Worm (Caenorhabditis elegans): ENCODE results near the gene Y4C6B.7.

Y4C6B.7 gene

DNA sequence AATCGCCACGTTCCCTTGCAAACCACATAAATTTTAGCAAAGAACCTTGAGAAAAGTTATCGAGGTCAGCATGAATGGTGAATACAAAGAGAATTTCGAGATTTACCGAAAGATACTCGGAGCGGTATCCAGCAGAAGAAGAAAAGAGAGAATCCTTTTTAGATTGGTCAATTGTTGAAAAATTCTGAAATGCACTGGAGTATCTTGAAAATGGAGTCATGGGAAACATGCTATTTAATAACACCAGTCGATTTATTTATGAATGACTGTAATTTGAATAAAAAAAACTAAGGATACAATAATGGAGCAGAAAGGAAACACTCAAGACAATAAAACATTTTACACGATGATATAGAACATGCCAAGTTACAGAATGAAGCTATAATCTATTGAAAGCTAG, 36.7 kb upstream of the Y4C6B.7 start:
- no peak for TF ChIP-seq ceh-36 (tag; optimal IDR thresholded peaks at IDR 0.05)
- TF ChIP-seq ets-7 (tag; optimal IDR thresholded peaks at IDR 0.05): no peak
- no peak for TF ChIP-seq hmg-4 (GFP tag; optimal IDR thresholded peaks at IDR 0.05)
- no peak for TF ChIP-seq B0310.2 (tag; optimal IDR thresholded peaks at IDR 0.05)
- no peak for TF ChIP-seq hnd-1 (tag; optimal IDR thresholded peaks at IDR 0.05)
- no peak for TF ChIP-seq hmbx-1 (tag; optimal IDR thresholded peaks at IDR 0.05)
- TF ChIP-seq flt-1 (GFP tag; IDR thresholded peaks at IDR 0.05): no peak
- no peak for TF ChIP-seq pes-1 (GFP tag; IDR thresholded peaks at IDR 0.05)
- TF ChIP-seq tbx-11 (GFP tag; IDR thresholded peaks at IDR 0.05): no peak
- no peak for TF ChIP-seq sea-1 (GFP tag; conservative IDR thresholded peaks at IDR 0.05)
- no peak for TF ChIP-seq ceh-13 (GFP tag; optimal IDR thresholded peaks at IDR 0.05)
- TF ChIP-seq F13C5.2 (tag; optimal IDR thresholded peaks at IDR 0.05): no peak
- no peak for TF ChIP-seq tbx-37 (GFP tag; conservative IDR thresholded peaks at IDR 0.05)
- TF ChIP-seq tra-4 (tag; optimal IDR thresholded peaks at IDR 0.05): no peak
- TF ChIP-seq ama-1 (optimal IDR thresholded peaks at IDR 0.05): no peak
- TF ChIP-seq scrt-1 (GFP tag; IDR thresholded peaks at IDR 0.05): no peak
- no peak for TF ChIP-seq aly-1 (tag; optimal IDR thresholded peaks at IDR 0.05)

DNA sequence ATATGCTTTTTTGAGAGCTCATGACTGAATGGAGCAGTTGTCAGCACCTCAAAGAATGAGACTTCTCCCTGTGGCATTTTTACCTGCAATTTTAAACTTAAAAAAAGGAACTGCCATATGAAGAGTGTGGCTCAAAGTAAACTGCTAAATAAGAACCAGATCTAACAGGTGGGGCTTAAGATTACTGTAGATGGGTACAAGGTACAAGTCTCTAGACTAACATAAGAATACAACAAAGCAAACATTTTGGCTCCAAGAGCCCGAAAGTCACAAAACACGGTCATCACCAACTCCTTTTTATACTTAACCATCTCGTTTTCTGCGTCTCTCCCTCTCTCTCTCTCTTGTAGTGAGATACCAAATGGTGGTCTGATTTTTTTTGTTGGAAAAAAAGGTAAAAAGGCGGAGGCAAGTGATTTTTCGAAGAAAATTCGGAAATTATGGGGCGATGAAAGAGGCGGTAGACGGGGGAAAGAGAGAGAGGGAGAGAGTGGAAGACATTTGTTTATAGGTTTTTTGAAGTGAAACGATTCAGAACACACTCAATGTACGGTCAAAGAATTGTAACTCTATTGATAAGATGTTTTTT, 35.3 kb upstream of the Y4C6B.7 start, which contains the start of gene elo-6:
Gene elo-6, minus strand, starts transcription at position 83 of the 589 bp plus-strand sequence.
- no peak for TF ChIP-seq scrt-1 (GFP tag; IDR thresholded peaks at IDR 0.05)
- TF ChIP-seq tra-4 (tag; optimal IDR thresholded peaks at IDR 0.05): no peak
- TF ChIP-seq tbx-11 (GFP tag; IDR thresholded peaks at IDR 0.05): no peak
- no peak for TF ChIP-seq ceh-36 (tag; optimal IDR thresholded peaks at IDR 0.05)
- no peak for TF ChIP-seq F13C5.2 (tag; optimal IDR thresholded peaks at IDR 0.05)
- no peak for TF ChIP-seq aly-1 (tag; optimal IDR thresholded peaks at IDR 0.05)
- no peak for TF ChIP-seq B0310.2 (tag; optimal IDR thresholded peaks at IDR 0.05)
- TF ChIP-seq flt-1 (GFP tag; IDR thresholded peaks at IDR 0.05): no peak
- TF ChIP-seq hnd-1 (tag; optimal IDR thresholded peaks at IDR 0.05): no peak
- no peak for TF ChIP-seq tbx-37 (GFP tag; conservative IDR thresholded peaks at IDR 0.05)
- TF ChIP-seq hmg-4 (GFP tag; optimal IDR thresholded peaks at IDR 0.05): no peak
- TF ChIP-seq sea-1 (GFP tag; conservative IDR thresholded peaks at IDR 0.05): no peak
- no peak for TF ChIP-seq ama-1 (optimal IDR thresholded peaks at IDR 0.05)

DNA sequence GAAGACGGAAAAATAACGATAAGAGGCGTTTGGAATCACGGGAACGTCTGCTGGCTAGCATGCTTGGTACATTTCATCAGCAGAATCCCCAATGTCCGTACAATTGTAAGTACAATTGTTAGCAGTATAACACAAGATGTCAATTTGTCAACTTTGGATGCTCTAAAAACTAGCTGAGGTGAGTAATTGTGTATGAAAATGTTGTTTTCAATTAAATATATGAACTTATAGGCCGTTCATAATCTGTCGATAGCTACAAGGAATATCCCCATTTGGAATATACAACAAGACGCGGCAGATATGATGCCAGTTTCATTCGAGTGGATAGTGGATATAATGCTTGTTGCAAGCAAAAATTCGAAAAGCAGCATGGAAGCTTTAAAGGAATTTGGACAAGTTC, 31.8 kb upstream of the Y4C6B.7 start, which contains the start of gene F41H10.12:
Gene F41H10.12, plus strand, starts transcription at position 301 of the 400 bp plus-strand sequence.
- no peak for TF ChIP-seq ceh-13 (GFP tag; optimal IDR thresholded peaks at IDR 0.05)
- no peak for TF ChIP-seq ama-1 (optimal IDR thresholded peaks at IDR 0.05)
- no peak for TF ChIP-seq scrt-1 (GFP tag; IDR thresholded peaks at IDR 0.05)
- TF ChIP-seq tbx-37 (GFP tag; conservative IDR thresholded peaks at IDR 0.05): no peak
- TF ChIP-seq tra-4 (tag; optimal IDR thresholded peaks at IDR 0.05): no peak
- no peak for TF ChIP-seq flt-1 (GFP tag; IDR thresholded peaks at IDR 0.05)
- TF ChIP-seq tbx-11 (GFP tag; IDR thresholded peaks at IDR 0.05): no peak
- no peak for TF ChIP-seq sea-1 (GFP tag; conservative IDR thresholded peaks at IDR 0.05)
- TF ChIP-seq aly-1 (tag; optimal IDR thresholded peaks at IDR 0.05): no peak
- no peak for TF ChIP-seq pes-1 (GFP tag; IDR thresholded peaks at IDR 0.05)
- TF ChIP-seq hnd-1 (tag; optimal IDR thresholded peaks at IDR 0.05): no peak
- TF ChIP-seq hmg-4 (GFP tag; optimal IDR thresholded peaks at IDR 0.05): no peak

DNA sequence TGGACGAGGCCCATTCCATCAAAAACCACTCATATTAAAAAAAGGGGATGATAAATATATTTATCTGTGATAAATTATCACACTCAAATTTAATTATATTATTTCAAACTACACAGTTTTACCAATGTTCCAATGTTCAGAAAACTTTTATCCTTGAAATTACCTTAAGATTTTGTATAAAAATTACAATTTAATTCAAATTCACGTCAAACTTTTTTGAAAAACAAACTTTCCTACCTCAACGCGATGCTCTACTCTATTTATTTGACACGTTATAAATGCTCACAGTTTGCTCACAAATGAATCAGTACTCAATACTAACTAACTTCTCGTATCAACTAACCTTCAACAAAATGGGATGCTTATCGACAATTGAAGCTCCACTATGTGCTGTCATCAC, 29.3 kb upstream of the Y4C6B.7 start, which contains the start of gene F41H10.1:
Gene F41H10.1, plus strand, starts transcription at position 301 of the 400 bp plus-strand sequence.
- no peak for TF ChIP-seq tra-4 (tag; optimal IDR thresholded peaks at IDR 0.05)
- no peak for TF ChIP-seq B0310.2 (tag; optimal IDR thresholded peaks at IDR 0.05)
- no peak for TF ChIP-seq hmg-4 (GFP tag; optimal IDR thresholded peaks at IDR 0.05)
- no peak for TF ChIP-seq tbx-37 (GFP tag; conservative IDR thresholded peaks at IDR 0.05)
- no peak for TF ChIP-seq sea-1 (GFP tag; conservative IDR thresholded peaks at IDR 0.05)
- TF ChIP-seq ama-1 (optimal IDR thresholded peaks at IDR 0.05): no peak
- no peak for TF ChIP-seq scrt-1 (GFP tag; IDR thresholded peaks at IDR 0.05)
- no peak for TF ChIP-seq flt-1 (GFP tag; IDR thresholded peaks at IDR 0.05)
- no peak for TF ChIP-seq aly-1 (tag; optimal IDR thresholded peaks at IDR 0.05)
- TF ChIP-seq hmbx-1 (tag; optimal IDR thresholded peaks at IDR 0.05): no peak
- TF ChIP-seq F13C5.2 (tag; optimal IDR thresholded peaks at IDR 0.05): no peak
- TF ChIP-seq ets-7 (tag; optimal IDR thresholded peaks at IDR 0.05): no peak

DNA sequence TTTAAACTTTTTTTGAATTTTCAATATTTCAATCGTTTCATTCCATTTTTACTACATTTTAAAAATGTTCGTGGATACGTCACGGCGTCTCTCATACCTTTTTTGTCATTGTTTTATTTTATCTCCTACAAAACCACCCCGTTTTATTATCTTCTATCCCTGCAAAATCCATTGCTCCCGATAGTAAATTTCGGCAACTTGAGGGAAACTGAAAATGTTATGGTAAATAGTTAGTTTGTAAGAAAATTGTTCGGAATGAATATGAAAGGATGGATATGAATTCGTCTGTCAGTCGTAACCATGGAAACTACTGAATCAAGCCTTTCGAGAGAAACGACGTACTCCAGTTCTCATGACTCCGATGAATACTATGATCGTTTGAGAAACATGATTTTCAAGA, 28.1 kb upstream of the Y4C6B.7 start, which contains the start of gene F41H10.2:
Gene F41H10.2, plus strand, starts transcription at position 301 of the 400 bp plus-strand sequence.
- TF ChIP-seq tra-4 (tag; optimal IDR thresholded peaks at IDR 0.05) (no peak), tbx-11 (GFP tag; IDR thresholded peaks at IDR 0.05) (no peak), F13C5.2 (tag; optimal IDR thresholded peaks at IDR 0.05) (no peak), tbx-37 (GFP tag; conservative IDR thresholded peaks at IDR 0.05) (no peak), hnd-1 (tag; optimal IDR thresholded peaks at IDR 0.05) (no peak), scrt-1 (GFP tag; IDR thresholded peaks at IDR 0.05) (no peak), pes-1 (GFP tag; IDR thresholded peaks at IDR 0.05) (no peak), B0310.2 (tag; optimal IDR thresholded peaks at IDR 0.05) (no peak), ceh-13 (GFP tag; optimal IDR thresholded peaks at IDR 0.05) (no peak), flt-1 (GFP tag; IDR thresholded peaks at IDR 0.05) (no peak), hmbx-1 (tag; optimal IDR thresholded peaks at IDR 0.05) (no peak)

DNA sequence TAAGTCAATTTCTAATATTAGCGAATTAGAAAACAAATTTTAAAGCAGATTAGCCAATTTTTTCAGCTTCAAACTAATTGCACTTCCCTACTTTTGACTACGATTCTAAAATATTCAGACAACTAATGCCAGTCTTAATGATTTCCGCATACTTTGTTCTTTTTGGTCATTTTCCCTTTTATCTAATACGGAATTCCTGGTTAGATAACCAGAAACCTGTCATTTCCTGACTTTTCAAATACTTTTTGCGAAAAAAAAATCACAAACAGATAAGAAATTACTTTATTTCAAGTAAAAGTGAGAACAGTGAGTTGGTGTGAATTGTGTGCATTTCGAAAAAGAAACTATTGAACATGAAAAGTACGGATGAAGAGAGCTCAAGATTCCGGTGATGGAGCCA, 26.9 kb upstream of the Y4C6B.7 start:
- no peak for TF ChIP-seq B0310.2 (tag; optimal IDR thresholded peaks at IDR 0.05)
- TF ChIP-seq hmg-4 (GFP tag; optimal IDR thresholded peaks at IDR 0.05): no peak
- no peak for TF ChIP-seq tbx-37 (GFP tag; conservative IDR thresholded peaks at IDR 0.05)
- no peak for TF ChIP-seq hnd-1 (tag; optimal IDR thresholded peaks at IDR 0.05)
- no peak for TF ChIP-seq tbx-11 (GFP tag; IDR thresholded peaks at IDR 0.05)
- TF ChIP-seq flt-1 (GFP tag; IDR thresholded peaks at IDR 0.05): no peak
- no peak for TF ChIP-seq sea-1 (GFP tag; conservative IDR thresholded peaks at IDR 0.05)
- no peak for TF ChIP-seq ets-7 (tag; optimal IDR thresholded peaks at IDR 0.05)
- TF ChIP-seq F13C5.2 (tag; optimal IDR thresholded peaks at IDR 0.05): no peak
- no peak for TF ChIP-seq tra-4 (tag; optimal IDR thresholded peaks at IDR 0.05)

DNA sequence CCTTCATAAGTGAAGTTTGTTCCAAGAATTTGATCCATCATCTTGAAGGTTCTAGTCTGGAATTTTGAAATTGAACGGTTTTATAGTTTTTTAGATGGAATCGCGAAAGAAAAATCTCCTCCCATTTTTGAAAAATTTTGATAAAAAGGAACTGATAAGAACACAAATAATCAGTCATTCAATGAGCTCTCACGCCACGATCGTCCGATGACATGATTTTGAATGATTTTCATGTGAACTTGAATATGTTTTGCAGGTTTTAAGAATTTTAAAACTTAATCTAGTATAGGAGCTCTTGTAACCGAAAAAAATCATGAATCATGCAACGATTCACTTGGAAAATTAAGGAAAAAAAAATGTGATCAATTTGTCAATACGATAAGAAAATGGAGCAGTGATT, 23.8 kb upstream of the Y4C6B.7 start, which contains the start of gene elo-5:
Gene elo-5, minus strand, starts transcription at position 56 of the 400 bp plus-strand sequence.
- TF ChIP-seq ama-1 (optimal IDR thresholded peaks at IDR 0.05): no peak
- TF ChIP-seq tbx-11 (GFP tag; IDR thresholded peaks at IDR 0.05): no peak
- no peak for TF ChIP-seq ets-7 (tag; optimal IDR thresholded peaks at IDR 0.05)
- no peak for TF ChIP-seq ceh-13 (GFP tag; optimal IDR thresholded peaks at IDR 0.05)
- TF ChIP-seq pes-1 (GFP tag; IDR thresholded peaks at IDR 0.05): no peak
- no peak for TF ChIP-seq ceh-36 (tag; optimal IDR thresholded peaks at IDR 0.05)
- TF ChIP-seq tbx-37 (GFP tag; conservative IDR thresholded peaks at IDR 0.05): no peak
- no peak for TF ChIP-seq hmg-4 (GFP tag; optimal IDR thresholded peaks at IDR 0.05)
- no peak for TF ChIP-seq F13C5.2 (tag; optimal IDR thresholded peaks at IDR 0.05)
- no peak for TF ChIP-seq tra-4 (tag; optimal IDR thresholded peaks at IDR 0.05)
- TF ChIP-seq hmbx-1 (tag; optimal IDR thresholded peaks at IDR 0.05): no peak
- no peak for TF ChIP-seq B0310.2 (tag; optimal IDR thresholded peaks at IDR 0.05)
- no peak for TF ChIP-seq scrt-1 (GFP tag; IDR thresholded peaks at IDR 0.05)
- TF ChIP-seq aly-1 (tag; optimal IDR thresholded peaks at IDR 0.05): no peak
